Worm (Caenorhabditis elegans) whole organism, L2 larva: Measurements from ENCODE around the gene ttr-15.

Experiments used
- C34F6.9 ChIP-seq: fragments of 150-350 bp; optimal IDR thresholded peaks from 2 replicates; lab custom pipeline; 2014; ENCODE audit warnings: missing biosample characterization, missing genetic modification characterization
- F13H6.1 ChIP-seq: sonication (generic microtip); optimal IDR thresholded peaks from 2 replicates; lab custom pipeline; 2016; ENCODE audit warnings: missing genetic modification characterization, missing compliant biosample characterization
- R02D3.7 ChIP-seq: fragments of 150-350 bp; optimal IDR thresholded peaks from 2 replicates; lab custom pipeline; 2014; ENCODE audit warnings: missing biosample characterization, missing genetic modification characterization
- ZK546.5 ChIP-seq: sonication (generic microtip); optimal IDR thresholded peaks from 2 replicates; lab custom pipeline; 2017; ENCODE audit warnings: missing biosample characterization, missing genetic modification characterization
- alr-1 ChIP-seq: fragments of 150-350 bp; optimal IDR thresholded peaks from 2 replicates; lab custom pipeline; 2014; ENCODE audit warnings: missing biosample characterization, missing genetic modification characterization
- ama-1 ChIP-seq: fragments of 150-350 bp; optimal IDR thresholded peaks from 2 replicates; lab custom pipeline; 2018; ENCODE audit warnings: inconsistent platforms
- blmp-1 ChIP-seq: sonication (generic microtip); optimal IDR thresholded peaks from 2 replicates; lab custom pipeline; 2017; ENCODE audit warnings: missing genetic modification characterization, mild to moderate bottlenecking, missing compliant biosample characterization, antibody characterized with exemption, moderate library complexity; ENCODE audit not compliant: insufficient read depth
- ceh-16 ChIP-seq: fragments of 150-350 bp; optimal IDR thresholded peaks from 2 replicates; lab custom pipeline; 2014; ENCODE audit warnings: missing biosample characterization, missing genetic modification characterization
- ceh-82 ChIP-seq: fragments of 150-350 bp; optimal IDR thresholded peaks from 2 replicates; lab custom pipeline; 2014; ENCODE audit warnings: missing biosample characterization, missing genetic modification characterization
- crh-2 ChIP-seq: sonication (generic microtip); optimal IDR thresholded peaks from 2 replicates; lab custom pipeline; 2017; ENCODE audit warnings: missing biosample characterization, missing genetic modification characterization
- egl-27 ChIP-seq: sonication (generic microtip); optimal IDR thresholded peaks from 3 replicates; lab custom pipeline; 2017; ENCODE audit warnings: missing biosample characterization, missing genetic modification reagents, missing genetic modification characterization
- fos-1 ChIP-seq: fragments of 150-350 bp; optimal IDR thresholded peaks from 2 replicates; lab custom pipeline; 2014; ENCODE audit warnings: missing biosample characterization, missing genetic modification characterization
- gmeb-1 ChIP-seq: fragments of 150-350 bp; optimal IDR thresholded peaks from 2 replicates; lab custom pipeline; 2014; ENCODE audit warnings: missing biosample characterization, missing genetic modification characterization
- lin-11 ChIP-seq: fragments of 150-350 bp; sonication (generic microtip); optimal IDR thresholded peaks from 2 replicates; lab custom pipeline; 2014; ENCODE audit warnings: missing biosample characterization, missing genetic modification characterization, inconsistent platforms, mixed read lengths
- lin-13 ChIP-seq: fragments of 150-350 bp; optimal IDR thresholded peaks from 2 replicates; lab custom pipeline; 2014; ENCODE audit warnings: missing biosample characterization, missing genetic modification reagents, missing genetic modification characterization
- lin-39 ChIP-seq: fragments of 150-350 bp; optimal IDR thresholded peaks from 2 replicates; lab custom pipeline; 2014; ENCODE audit warnings: missing biosample characterization, missing genetic modification reagents, missing genetic modification characterization
- lsy-2 ChIP-seq, 2 experiments: fragments of 150-350 bp in 1 of 2; sonication (generic microtip) in 1 of 2; optimal IDR thresholded peaks; 2 replicates each; lab custom pipeline; 2014 to 2017; ENCODE audit warnings: missing biosample characterization in 2 of 2, missing genetic modification characterization in 2 of 2
- mab-5 ChIP-seq: fragments of 150-350 bp; optimal IDR thresholded peaks from 2 replicates; lab custom pipeline; 2014; ENCODE audit warnings: missing biosample characterization, missing genetic modification characterization
- mbf-1 ChIP-seq: sonication (generic microtip); optimal IDR thresholded peaks from 2 replicates; lab custom pipeline; 2017; ENCODE audit warnings: missing biosample characterization, missing genetic modification characterization
- mdl-1 ChIP-seq, 2 experiments: fragments of 150-350 bp in 1 of 2; sonication (generic microtip) in 1 of 2; optimal IDR thresholded peaks; 2 replicates each; lab custom pipeline; 2017; ENCODE audit warnings: missing biosample characterization in 2 of 2, missing genetic modification characterization in 2 of 2
- nhr-11 ChIP-seq: fragments of 150-350 bp; optimal IDR thresholded peaks from 2 replicates; lab custom pipeline; 2014; ENCODE audit warnings: missing biosample characterization, missing genetic modification characterization
- nhr-12 ChIP-seq: fragments of 150-350 bp; optimal IDR thresholded peaks from 2 replicates; lab custom pipeline; 2014; ENCODE audit warnings: missing biosample characterization, missing genetic modification characterization
- nhr-129 ChIP-seq: fragments of 150-350 bp; optimal IDR thresholded peaks from 2 replicates; lab custom pipeline; 2014; ENCODE audit warnings: missing biosample characterization, missing genetic modification characterization
- nhr-21 ChIP-seq: fragments of 150-350 bp; optimal IDR thresholded peaks from 2 replicates; lab custom pipeline; 2014; ENCODE audit warnings: missing biosample characterization, missing genetic modification characterization
- nhr-23 ChIP-seq: fragments of 150-350 bp; optimal IDR thresholded peaks from 2 replicates; lab custom pipeline; 2014; ENCODE audit warnings: missing biosample characterization, missing genetic modification reagents, missing genetic modification characterization
- nhr-25 ChIP-seq: fragments of 150-350 bp; sonication (generic microtip); optimal IDR thresholded peaks from 3 replicates; lab custom pipeline; 2014; ENCODE audit warnings: missing biosample characterization, missing genetic modification characterization
- nhr-6 ChIP-seq: fragments of 150-350 bp; optimal IDR thresholded peaks from 2 replicates; lab custom pipeline; 2014; ENCODE audit warnings: missing biosample characterization, missing genetic modification characterization
- nhr-77 ChIP-seq: fragments of 150-350 bp; optimal IDR thresholded peaks from 2 replicates; lab custom pipeline; 2014; ENCODE audit warnings: missing biosample characterization, missing genetic modification characterization
- peb-1 ChIP-seq: fragments of 150-350 bp; optimal IDR thresholded peaks from 2 replicates; lab custom pipeline; 2014; ENCODE audit warnings: missing biosample characterization, missing genetic modification characterization
- sem-4 ChIP-seq: fragments of 150-350 bp; optimal IDR thresholded peaks from 2 replicates; lab custom pipeline; 2014; ENCODE audit warnings: missing biosample characterization, missing genetic modification reagents, missing genetic modification characterization
- skn-1 ChIP-seq: sonication (generic microtip); optimal IDR thresholded peaks from 2 replicates; lab custom pipeline; 2017; ENCODE audit warnings: missing biosample characterization, missing genetic modification characterization
- sma-3 ChIP-seq: sonication (generic microtip); optimal IDR thresholded peaks from 2 replicates; lab custom pipeline; 2016; ENCODE audit warnings: missing genetic modification reagents, missing genetic modification characterization, missing compliant biosample characterization
- sma-9 ChIP-seq, 2 experiments: fragments of 150-350 bp in 1 of 2; sonication (generic microtip) in 1 of 2; optimal IDR thresholded peaks; 2 replicates each; lab custom pipeline; 2014 to 2016; ENCODE audit warnings: missing genetic modification characterization in 2 of 2, mild to moderate bottlenecking in 1 of 2, missing biosample characterization in 1 of 2, missing compliant biosample characterization in 1 of 2, missing genetic modification reagents in 1 of 2, moderate library complexity in 1 of 2
- snpc-4 ChIP-seq: fragments of 150-350 bp; optimal IDR thresholded peaks from 2 replicates; lab custom pipeline; 2014; ENCODE audit warnings: missing biosample characterization, missing genetic modification characterization
- unc-55 ChIP-seq: fragments of 150-350 bp; sonication (generic microtip); optimal IDR thresholded peaks from 3 replicates; lab custom pipeline; 2014; ENCODE audit warnings: missing biosample characterization, missing genetic modification reagents, missing genetic modification characterization
- unc-62 ChIP-seq: fragments of 150-350 bp; optimal IDR thresholded peaks from 2 replicates; lab custom pipeline; 2014; ENCODE audit warnings: missing biosample characterization, missing genetic modification reagents, missing genetic modification characterization
- zag-1 ChIP-seq: fragments of 150-350 bp; optimal IDR thresholded peaks from 2 replicates; lab custom pipeline; 2014; ENCODE audit warnings: missing biosample characterization, missing genetic modification characterization
- ztf-1 ChIP-seq: fragments of 200-800 bp; sonication (Bioruptor generic); conservative IDR thresholded peaks from 2 replicates; pipeline ENCODE4 v1.3.6; 2022; ENCODE audit warnings: missing genetic modification characterization, missing compliant biosample characterization
- ztf-11 ChIP-seq: sonication (generic microtip); optimal IDR thresholded peaks from 2 replicates; lab custom pipeline; 2017; ENCODE audit warnings: missing biosample characterization, missing genetic modification characterization
- ztf-4 ChIP-seq: fragments of 150-350 bp; optimal IDR thresholded peaks from 2 replicates; lab custom pipeline; 2014; ENCODE audit warnings: missing biosample characterization, missing genetic modification characterization

ttr-15 gene

DNA sequence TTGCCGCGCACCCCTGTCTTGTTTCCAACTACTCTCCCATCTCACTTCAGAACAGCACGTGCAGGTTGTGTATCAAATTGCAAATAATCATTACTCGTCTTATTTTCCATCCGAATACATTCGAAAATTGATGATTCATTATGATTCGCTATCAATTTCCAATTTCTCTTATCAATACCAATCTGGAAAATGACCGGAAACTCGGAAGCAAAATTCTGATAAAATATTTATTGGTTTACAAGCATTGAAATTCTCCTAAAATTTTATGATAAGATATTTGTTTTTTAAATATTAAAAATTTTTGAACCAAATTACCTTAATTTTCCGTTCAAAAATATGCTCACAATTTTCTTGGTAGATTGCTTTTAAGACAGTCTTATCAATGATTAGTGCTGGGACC, 32.4 kb upstream of the ttr-15 start:
- TF ChIP-seq sem-4 (tag; lab: Kevin White, UChicago) (no peak), fos-1 (tag; lab: Kevin White, UChicago) (peak; percentile 94), sma-9 (GFP tag; optimal IDR thresholded peaks at IDR 0.05; lab: Kevin White, UChicago) (no peak), sma-9 (tag; optimal IDR thresholded peaks at IDR 0.05; lab: Kevin White, UChicago) (no peak), ceh-82 (tag; lab: Kevin White, UChicago) (no peak), ztf-4 (tag; lab: Kevin White, UChicago) (no peak)

- TF ChIP-seq ceh-16 (tag; lab: Kevin White, UChicago) (peak; percentile 90), unc-62 (GFP tag; lab: Kevin White, UChicago) (no peak), crh-2 (tag; lab: Kevin White, UChicago) (no peak)
Observed at ce11 chrIII:10306049-10306448, 31.6 kb upstream of the ttr-15 start, which contains the start of gene T07A5.1. Gene T07A5.1 (minus strand): TSS chrIII:10306197.

DNA sequence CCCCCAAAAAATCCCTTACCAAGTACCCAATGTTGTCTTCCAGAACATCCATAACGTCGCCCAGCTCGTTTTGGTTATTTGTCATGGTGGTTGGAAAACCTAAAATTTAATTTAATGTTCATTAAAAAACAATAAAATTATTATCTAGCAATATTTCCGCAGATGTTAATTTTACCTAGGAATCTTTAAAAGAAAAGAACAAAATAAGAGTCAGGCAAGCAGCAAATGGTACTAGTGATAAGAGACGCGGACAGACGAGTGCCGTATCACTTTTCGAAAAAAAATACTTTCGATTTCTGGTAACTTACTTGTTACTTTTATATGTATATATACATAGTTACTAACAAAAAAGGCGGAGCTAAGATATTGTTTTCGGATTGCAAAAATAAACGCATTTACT, 26.6 kb upstream of the ttr-15 start, which contains the start of gene T07A5.7:
Gene T07A5.7 (minus strand): TSS at position 101 of the 400 bp plus-strand sequence.
- TF ChIP-seq nhr-25 (no peak), nhr-77 (tag; lab: Kevin White, UChicago) (no peak), crh-2 (tag; lab: Kevin White, UChicago) (no peak), unc-55 (GFP tag; lab: Kevin White, UChicago) (no peak), lin-11 (no peak), blmp-1 (tag; lab: Kevin White, UChicago) (no peak), lsy-2 (tag; optimal IDR thresholded peaks at IDR 0.05; lab: Kevin White, UChicago) (no peak), peb-1 (tag; lab: Kevin White, UChicago) (no peak), lin-13 (no peak), ceh-16 (tag; lab: Kevin White, UChicago) (no peak), zag-1 (tag; lab: Kevin White, UChicago) (no peak), sem-4 (tag; lab: Kevin White, UChicago) (no peak), R02D3.7 (tag; lab: Kevin White, UChicago) (no peak), skn-1 (tag; lab: Kevin White, UChicago) (no peak), ztf-11 (tag; lab: Kevin White, UChicago) (no peak), ZK546.5 (tag; lab: Kevin White, UChicago) (no peak)

DNA sequence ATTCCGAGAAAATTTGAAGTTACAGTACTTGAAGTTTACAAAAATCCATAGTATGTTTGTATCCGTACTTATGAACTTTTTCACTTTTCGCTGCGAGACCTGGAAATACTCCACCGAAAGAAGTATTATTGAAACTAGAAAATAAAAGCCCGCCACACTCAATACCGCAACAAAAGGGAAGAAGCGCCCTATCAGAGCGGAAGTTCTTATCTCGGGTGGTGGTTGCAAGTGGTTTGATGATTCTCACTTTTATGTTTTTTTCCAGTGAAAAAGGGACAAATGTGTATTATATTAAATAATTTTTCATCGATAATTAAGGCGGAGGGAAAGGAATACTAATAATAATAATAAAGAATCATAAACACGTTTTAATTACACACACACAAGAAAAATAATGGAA, 23.4 kb upstream of the ttr-15 start:
- TF ChIP-seq fos-1 (tag; lab: Kevin White, UChicago) = peak; percentile 75
- no peak for TF ChIP-seq sem-4 (tag; lab: Kevin White, UChicago)
- TF ChIP-seq, all 48 proteins: peak for 1

- no peak for TF ChIP-seq nhr-23
- no peak for TF ChIP-seq lin-39 (tag; lab: Kevin White, UChicago)
- TF ChIP-seq ama-1 (lab: Kevin White, UChicago) = no peak
- no peak for TF ChIP-seq lin-11
- TF ChIP-seq unc-62 (GFP tag; lab: Kevin White, UChicago) = no peak
- no peak for TF ChIP-seq mdl-1 (tag; optimal IDR thresholded peaks at IDR 0.05; lab: Kevin White, UChicago)
- no peak for TF ChIP-seq egl-27
- no peak for TF ChIP-seq nhr-129 (tag; lab: Kevin White, UChicago)
- TF ChIP-seq zag-1 (tag; lab: Kevin White, UChicago) = no peak
- TF ChIP-seq crh-2 (tag; lab: Kevin White, UChicago) = no peak
Observed at ce11 chrIII:10318062-10318609, 19.5 kb upstream of the ttr-15 start, which contains the start of the genes unc-50 and ostf-4. Gene unc-50 (minus strand): TSS chrIII:10318162. Gene ostf-4 (minus strand): TSS chrIII:10318559.

- TF ChIP-seq ztf-4 (tag; lab: Kevin White, UChicago) (no peak), lin-13 (peak; percentile 60), nhr-21 (tag; lab: Kevin White, UChicago) (peak; percentile 4), peb-1 (tag; lab: Kevin White, UChicago) (no peak), sma-3 (no peak), nhr-11 (tag; lab: Kevin White, UChicago) (no peak), ztf-1 (GFP tag; lab: Robert Waterston, UW) (no peak), nhr-6 (tag; lab: Kevin White, UChicago) (no peak), unc-62 (GFP tag; lab: Kevin White, UChicago) (no peak), nhr-12 (no peak), snpc-4 (tag; lab: Kevin White, UChicago) (no peak), ama-1 (lab: Kevin White, UChicago) (no peak), ceh-82 (tag; lab: Kevin White, UChicago) (no peak), mab-5 (tag; lab: Kevin White, UChicago) (peak; percentile 50), C34F6.9 (peak; percentile 86), lin-39 (tag; lab: Kevin White, UChicago) (no peak), mbf-1 (tag; lab: Kevin White, UChicago) (no peak), blmp-1 (tag; lab: Kevin White, UChicago) (no peak), zag-1 (tag; lab: Kevin White, UChicago) (peak; percentile 66), lin-11 (peak; percentile 17), ZK546.5 (tag; lab: Kevin White, UChicago) (no peak), gmeb-1 (tag; lab: Kevin White, UChicago) (peak; percentile 16), nhr-77 (tag; lab: Kevin White, UChicago) (no peak), F13H6.1 (tag; lab: Kevin White, UChicago) (peak; percentile 35), alr-1 (tag; lab: Kevin White, UChicago) (no peak)
Observed at ce11 chrIII:10318755-10319154, 18.9 kb upstream of the ttr-15 start, which contains the start of gene unc-69. Gene unc-69 (plus strand): TSS chrIII:10318939.
